Worm (Caenorhabditis elegans): Measurements from ENCODE around the gene C34C6.9.

Gene C34C6.9

DNA sequence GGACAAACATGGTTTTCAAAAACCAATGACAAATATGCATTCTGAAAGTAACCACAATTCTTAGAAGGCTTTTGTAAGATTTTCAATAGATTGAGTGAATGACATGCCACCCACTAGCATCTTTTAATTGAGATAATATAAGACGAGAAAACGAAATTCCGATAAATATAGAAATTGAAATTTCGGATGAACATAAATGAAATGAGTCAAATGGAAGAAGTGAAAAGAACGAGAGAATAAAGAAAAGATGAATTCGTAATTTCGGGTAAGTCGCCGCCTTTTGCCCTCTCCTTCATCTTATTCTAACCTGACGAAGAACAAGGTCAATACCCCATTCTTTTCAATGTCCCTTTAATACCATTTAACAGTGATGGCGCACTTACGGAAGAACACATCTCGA lies 43.3 kb upstream of the C34C6.9 start:
- no peak for TF ChIP-seq nfya-1 (tag; optimal IDR thresholded peaks at IDR 0.05)
- no peak for TF ChIP-seq rnt-1 (tag; optimal IDR thresholded peaks at IDR 0.05)
- no peak for TF ChIP-seq ets-4 (tag; optimal IDR thresholded peaks at IDR 0.05)
- TF ChIP-seq pha-4 (tag; optimal IDR thresholded peaks at IDR 0.05) = no peak
- TF ChIP-seq lin-11 (tag; optimal IDR thresholded peaks at IDR 0.05) = no peak
- TF ChIP-seq dve-1 (tag; optimal IDR thresholded peaks at IDR 0.05) = no peak
- TF ChIP-seq mec-3 (tag; optimal IDR thresholded peaks at IDR 0.05; ENCODE audit: borderline replicate concordance) = no peak
- TF ChIP-seq ceh-6 (GFP tag; optimal IDR thresholded peaks at IDR 0.05) = no peak
- no peak for TF ChIP-seq nhr-232 (tag; optimal IDR thresholded peaks at IDR 0.05)
- TF ChIP-seq elt-2 (tag; optimal IDR thresholded peaks at IDR 0.05) = no peak

DNA sequence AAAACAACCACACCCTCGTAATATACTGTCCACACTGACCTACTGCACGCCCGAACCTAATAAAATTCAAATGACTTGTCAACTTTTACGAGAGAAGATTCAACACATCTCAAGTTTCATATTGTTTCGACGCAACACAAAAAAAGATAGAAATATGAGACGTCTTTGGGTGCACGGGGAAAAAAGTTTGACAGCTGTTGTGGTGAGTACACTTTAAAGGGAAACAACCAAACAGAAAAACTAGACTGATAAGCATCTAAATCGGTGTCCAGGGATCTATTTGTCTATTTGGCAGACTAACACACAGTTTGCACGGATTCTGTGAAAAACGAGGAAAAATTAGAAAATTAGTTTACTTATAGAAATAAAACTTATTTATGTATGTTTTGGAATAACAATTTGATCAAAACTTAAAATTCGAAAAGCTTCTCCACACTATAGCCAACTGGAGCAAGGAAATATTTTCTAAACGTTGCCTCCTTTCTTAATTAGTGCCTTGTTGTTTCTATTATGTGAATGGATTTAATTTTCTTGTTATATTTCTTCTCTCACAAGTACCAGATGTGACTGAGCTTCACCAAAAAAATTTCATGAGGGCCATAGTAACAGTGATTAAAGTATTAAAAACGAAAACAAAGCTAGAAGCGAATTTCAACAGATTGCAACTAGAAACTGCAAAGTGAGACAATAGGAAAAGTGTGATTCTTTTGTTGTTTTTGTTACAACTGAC lies 41.9 kb upstream of the C34C6.9 start:
- no peak for TF ChIP-seq ets-4 (tag; optimal IDR thresholded peaks at IDR 0.05)
- no peak for TF ChIP-seq pha-4 (tag; optimal IDR thresholded peaks at IDR 0.05)
- no peak for TF ChIP-seq elt-2 (tag; optimal IDR thresholded peaks at IDR 0.05)
- TF ChIP-seq ceh-34 (tag; optimal IDR thresholded peaks at IDR 0.05) = peak; percentile 33

DNA sequence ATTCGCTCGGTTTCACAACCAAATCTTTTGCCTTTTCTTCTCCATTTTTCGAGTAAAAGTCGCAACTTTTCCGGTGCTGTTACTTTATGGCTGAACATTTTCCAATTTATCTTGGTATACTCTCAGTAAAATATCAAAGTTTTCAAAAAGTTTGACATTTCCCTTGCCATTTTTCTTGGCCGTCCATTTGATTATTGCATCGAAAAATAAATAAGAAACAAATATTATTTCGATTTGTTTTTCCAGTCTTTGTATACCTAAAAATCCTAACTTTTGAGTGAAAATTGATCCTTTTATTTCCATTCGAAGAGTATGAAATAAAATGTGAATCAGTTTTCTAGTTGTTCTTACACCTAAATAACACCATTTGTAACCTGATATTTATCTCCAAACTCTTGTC lies 39.3 kb upstream of the C34C6.9 start:
- TF ChIP-seq rnt-1 (tag; optimal IDR thresholded peaks at IDR 0.05) (no peak), tbx-2 (tag; optimal IDR thresholded peaks at IDR 0.05) (no peak), ceh-14 (tag; optimal IDR thresholded peaks at IDR 0.05) (no peak), T23F11.4 (GFP tag; optimal IDR thresholded peaks at IDR 0.05) (no peak), ama-1 (optimal IDR thresholded peaks at IDR 0.05) (no peak), hlh-6 (tag; optimal IDR thresholded peaks at IDR 0.05) (no peak), ceh-2 (tag; optimal IDR thresholded peaks at IDR 0.05) (no peak), pha-2 (tag; optimal IDR thresholded peaks at IDR 0.05) (no peak), npax-4 (tag; optimal IDR thresholded peaks at IDR 0.05) (no peak), pha-4 (tag; optimal IDR thresholded peaks at IDR 0.05) (no peak), pros-1 (tag; optimal IDR thresholded peaks at IDR 0.05) (no peak), ref-2 (tag; optimal IDR thresholded peaks at IDR 0.05) (no peak)

DNA sequence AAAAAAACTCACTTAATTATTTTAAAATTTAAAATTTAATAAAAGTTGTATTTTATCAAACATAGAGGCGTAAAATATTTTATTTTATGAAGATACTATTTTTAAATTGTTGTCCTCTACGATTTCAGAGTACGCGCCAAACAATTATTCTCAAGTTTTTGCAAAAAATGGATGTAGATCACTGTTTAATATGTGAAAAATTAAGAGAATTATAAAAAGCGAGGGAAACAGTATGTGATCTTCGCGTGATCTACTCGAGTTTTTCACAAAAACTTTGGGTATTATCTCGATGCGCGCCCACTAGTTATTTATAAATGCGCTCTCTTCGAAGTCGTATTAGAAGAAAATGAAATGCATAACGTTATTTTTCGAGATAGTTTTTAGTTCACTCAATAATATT lies 36.9 kb upstream of the C34C6.9 start:
- no peak for TF ChIP-seq ceh-31 (tag; optimal IDR thresholded peaks at IDR 0.05)
- no peak for TF ChIP-seq K09A11.1 (tag; optimal IDR thresholded peaks at IDR 0.05; ENCODE audit: insufficient read depth)
- no peak for TF ChIP-seq rnt-1 (tag; optimal IDR thresholded peaks at IDR 0.05)
- no peak for TF ChIP-seq hlh-13 (GFP tag; optimal IDR thresholded peaks at IDR 0.05)
- no peak for TF ChIP-seq pha-4 (tag; optimal IDR thresholded peaks at IDR 0.05)
- no peak for TF ChIP-seq ahr-1 (tag; optimal IDR thresholded peaks at IDR 0.05)
- TF ChIP-seq lin-11 (tag; optimal IDR thresholded peaks at IDR 0.05) = no peak
- no peak for TF ChIP-seq pag-3 (tag; optimal IDR thresholded peaks at IDR 0.05; ENCODE audit: borderline replicate concordance)
- TF ChIP-seq ets-4 (tag; optimal IDR thresholded peaks at IDR 0.05) = no peak
- no peak for TF ChIP-seq syd-9 (tag; optimal IDR thresholded peaks at IDR 0.05)
- TF ChIP-seq nfya-1 (tag; optimal IDR thresholded peaks at IDR 0.05) = no peak

DNA sequence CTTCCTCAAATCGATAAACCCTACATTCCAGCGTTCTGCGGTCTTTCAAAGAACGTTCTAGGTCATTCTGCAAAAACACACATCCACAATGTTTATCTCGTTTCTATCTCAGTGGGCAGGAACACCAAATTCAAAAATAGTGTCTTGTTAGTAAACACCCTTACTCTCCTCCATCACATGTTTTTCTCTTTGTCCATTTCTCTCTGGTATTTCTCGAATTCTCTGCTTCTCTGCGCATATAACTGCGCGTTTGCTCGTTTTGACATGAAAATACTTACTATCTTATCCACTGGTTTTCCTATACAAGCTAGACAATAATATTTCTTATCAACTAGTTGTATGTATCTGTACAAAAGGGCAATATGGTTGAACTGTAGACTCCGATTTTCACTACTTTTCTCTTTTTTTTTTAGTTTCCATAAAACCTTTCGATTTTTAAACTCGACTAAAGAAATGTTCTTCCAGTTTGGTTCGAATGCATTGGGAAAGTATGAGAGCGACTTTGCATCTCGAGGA lies 35.0 kb upstream of the C34C6.9 start, which contains the start of gene pyr-1:
pyr-1 (plus strand) TSS at position 466 of the 516 bp plus-strand sequence.
- TF ChIP-seq hlh-15 (tag; optimal IDR thresholded peaks at IDR 0.05) = no peak
- peak; percentile 45 for TF ChIP-seq hlh-30 (tag; optimal IDR thresholded peaks at IDR 0.05; ENCODE audit: insufficient read depth)
- no peak for TF ChIP-seq C08G9.2 (tag; optimal IDR thresholded peaks at IDR 0.05)

DNA sequence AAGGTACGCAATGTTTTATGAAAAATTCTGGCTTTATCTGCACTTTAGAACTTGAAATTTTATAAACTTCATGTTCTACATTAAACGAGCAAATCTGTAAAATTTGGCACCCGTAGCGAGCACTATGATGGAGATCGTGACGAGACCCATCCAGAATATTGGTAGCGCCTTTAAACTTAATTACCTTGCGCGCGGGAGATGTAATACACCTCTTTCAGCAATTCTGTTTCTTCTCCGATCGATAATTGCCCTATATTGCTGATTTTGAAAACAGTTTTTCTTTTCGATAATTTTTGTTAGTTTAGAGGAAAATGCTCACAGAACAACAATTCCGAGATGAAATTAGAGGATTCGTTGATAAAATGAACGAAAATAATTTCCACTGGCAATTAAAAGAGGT lies 26.9 kb upstream of the C34C6.9 start, which contains the start of gene atg-10:
atg-10 (plus strand) TSS at position 301 of the 400 bp plus-strand sequence.
- TF ChIP-seq unc-55 (GFP tag; optimal IDR thresholded peaks at IDR 0.05) (no peak), dve-1 (tag; optimal IDR thresholded peaks at IDR 0.05) (no peak), nhr-232 (tag; optimal IDR thresholded peaks at IDR 0.05) (no peak), pag-3 (tag; optimal IDR thresholded peaks at IDR 0.05; ENCODE audit: borderline replicate concordance) (no peak), pat-9 (tag; optimal IDR thresholded peaks at IDR 0.05) (no peak), T23F11.4 (GFP tag; optimal IDR thresholded peaks at IDR 0.05) (no peak), fkh-6 (tag; optimal IDR thresholded peaks at IDR 0.05) (no peak), ceh-24 (tag; optimal IDR thresholded peaks at IDR 0.05) (no peak), sox-4 (tag; optimal IDR thresholded peaks at IDR 0.05) (no peak), ceh-6 (GFP tag; optimal IDR thresholded peaks at IDR 0.05) (no peak), ceh-45 (GFP tag; IDR thresholded peaks at IDR 0.05) (no peak), ama-1 (optimal IDR thresholded peaks at IDR 0.05) (no peak), hlh-13 (GFP tag; optimal IDR thresholded peaks at IDR 0.05) (no peak)

All from whole organism, late embryonic.